Fruit fly (Drosophila melanogaster) whole organism, embryonic: ENCODE results near the gene CG3626.

Experiments
- Aef1 ChIP-seq: fragments of 200-800 bp; sonication (Bioruptor generic); IDR thresholded peaks from 3 replicates; pipeline ENCODE4 v1.3.6; 2022; ENCODE audit warnings: missing biosample characterization, missing genetic modification characterization
- Atf3 ChIP-seq: fragments of 200-800 bp; sonication (Bioruptor generic); optimal IDR thresholded peaks from 3 replicates; lab custom pipeline; 2016; ENCODE audit warnings: missing biosample characterization, missing genetic modification characterization
- C15 ChIP-seq: fragments of 200-800 bp; sonication (Bioruptor generic); IDR thresholded peaks from 3 replicates; pipeline ENCODE4 v1.3.6; 2022; ENCODE audit warnings: missing biosample characterization, missing genetic modification characterization
- CG10209 ChIP-seq: fragments of 200-800 bp; sonication (Bioruptor generic); optimal IDR thresholded peaks from 3 replicates; lab custom pipeline; 2017; ENCODE audit warnings: missing biosample characterization, mild to moderate bottlenecking, missing genetic modification characterization, missing genetic modification reagents
- CG1024 ChIP-seq: fragments of 200-800 bp; sonication (Bioruptor generic); IDR thresholded peaks from 2 replicates; pipeline ENCODE4 v1.3.6; 2022; ENCODE audit warnings: missing biosample characterization, missing genetic modification characterization
- CG10321 ChIP-seq: fragments of 200-800 bp; sonication (Bioruptor generic); IDR thresholded peaks from 2 replicates; pipeline ENCODE4 v1.3.6; 2022; ENCODE audit warnings: missing biosample characterization, missing genetic modification characterization
- CG10366 ChIP-seq: fragments of 200-800 bp; sonication (Bioruptor generic); IDR thresholded peaks from 2 replicates; pipeline ENCODE4 v1.3.6; 2022; ENCODE audit warnings: missing biosample characterization, missing genetic modification characterization
- CG10959 ChIP-seq: fragments of 200-800 bp; sonication (Bioruptor generic); IDR thresholded peaks from 2 replicates; pipeline ENCODE4 v1.3.6; 2022; ENCODE audit warnings: missing biosample characterization, missing genetic modification characterization
- CG11456 ChIP-seq: fragments of 200-800 bp; sonication (Bioruptor generic); IDR thresholded peaks from 3 replicates; pipeline ENCODE4 v1.3.6; 2022; ENCODE audit warnings: missing biosample characterization, missing genetic modification characterization
- CG1233 ChIP-seq: fragments of 200-800 bp; sonication (Bioruptor generic); optimal IDR thresholded peaks from 4 replicates; lab custom pipeline; 2018; ENCODE audit warnings: missing biosample characterization, mild to moderate bottlenecking, missing genetic modification characterization
- CG13894 ChIP-seq: fragments of 200-800 bp; sonication (Bioruptor generic); optimal IDR thresholded peaks from 3 replicates; lab custom pipeline; 2018; ENCODE audit warnings: missing biosample characterization, mild to moderate bottlenecking, missing genetic modification characterization, moderate library complexity
- CG14667 ChIP-seq: fragments of 200-800 bp; sonication (Bioruptor generic); IDR thresholded peaks from 2 replicates; pipeline ENCODE4 v1.3.6; 2022; ENCODE audit warnings: missing biosample characterization, missing genetic modification characterization
- CG15011 ChIP-seq: fragments of 200-800 bp; sonication (Bioruptor generic); optimal IDR thresholded peaks from 3 replicates; lab custom pipeline; 2018; ENCODE audit warnings: missing biosample characterization, mild to moderate bottlenecking, missing genetic modification characterization
- CG15073 ChIP-seq: fragments of 200-800 bp; sonication (Bioruptor generic); optimal IDR thresholded peaks from 2 replicates; lab custom pipeline; 2016; ENCODE audit warnings: missing biosample characterization, missing genetic modification characterization
- CG1529 ChIP-seq: fragments of 200-800 bp; sonication (Bioruptor generic); optimal IDR thresholded peaks from 3 replicates; lab custom pipeline; 2018; ENCODE audit warnings: missing biosample characterization, missing genetic modification characterization
- CG15514 ChIP-seq: fragments of 200-800 bp; sonication (Bioruptor generic); optimal IDR thresholded peaks from 3 replicates; lab custom pipeline; 2017; ENCODE audit warnings: missing biosample characterization, missing genetic modification characterization, mild to moderate bottlenecking, moderate library complexity, missing genetic modification reagents
- CG16863 ChIP-seq: fragments of 200-800 bp; sonication (Bioruptor generic); optimal IDR thresholded peaks from 3 replicates; lab custom pipeline; 2016; ENCODE audit warnings: missing biosample characterization, missing genetic modification characterization
- CG17568 ChIP-seq: fragments of 200-800 bp; sonication (Bioruptor generic); optimal IDR thresholded peaks from 2 replicates; lab custom pipeline; 2018; ENCODE audit warnings: missing biosample characterization, mild to moderate bottlenecking, missing genetic modification characterization, moderate library complexity
- CG17612 ChIP-seq: fragments of 200-800 bp; sonication (Bioruptor generic); IDR thresholded peaks from 2 replicates; pipeline ENCODE4 v1.3.6; 2022; ENCODE audit warnings: missing biosample characterization, missing genetic modification characterization
- CG17802 ChIP-seq: fragments of 200-800 bp; sonication (Bioruptor generic); optimal IDR thresholded peaks from 2 replicates; lab custom pipeline; 2018; ENCODE audit warnings: missing biosample characterization, mild to moderate bottlenecking, missing genetic modification characterization, moderate library complexity
- CG1832 ChIP-seq: fragments of 200-800 bp; sonication (Bioruptor generic); optimal IDR thresholded peaks from 2 replicates; lab custom pipeline; 2017; ENCODE audit warnings: missing biosample characterization, mild to moderate bottlenecking, missing genetic modification characterization, inconsistent platforms
- CG2120 ChIP-seq: fragments of 200-800 bp; sonication (Bioruptor generic); optimal IDR thresholded peaks from 3 replicates; lab custom pipeline; 2016; ENCODE audit warnings: missing biosample characterization, missing genetic modification characterization
- CG4404 ChIP-seq: fragments of 200-800 bp; sonication (Bioruptor generic); IDR thresholded peaks from 2 replicates; pipeline ENCODE4 v1.3.6; 2022; ENCODE audit warnings: missing biosample characterization, missing genetic modification characterization
- CG5953 ChIP-seq: fragments of 200-800 bp; sonication (Bioruptor generic); IDR thresholded peaks from 2 replicates; pipeline ENCODE4 v1.3.6; 2022; ENCODE audit warnings: missing biosample characterization, missing genetic modification characterization
- CG6254 ChIP-seq: fragments of 200-800 bp; sonication (Bioruptor generic); optimal IDR thresholded peaks from 3 replicates; lab custom pipeline; 2017; ENCODE audit warnings: mild to moderate bottlenecking, missing biosample characterization, missing genetic modification reagents, missing genetic modification characterization
- CG6854 ChIP-seq: fragments of 200-800 bp; sonication (Bioruptor generic); optimal IDR thresholded peaks from 3 replicates; lab custom pipeline; 2017; ENCODE audit warnings: missing biosample characterization, mild to moderate bottlenecking, missing genetic modification characterization
- CTCF ChIP-seq: fragments of 200-800 bp; sonication (Bioruptor generic); optimal IDR thresholded peaks from 2 replicates; lab custom pipeline; 2017; ENCODE audit warnings: missing biosample characterization, mild to moderate bottlenecking, missing genetic modification characterization, moderate library complexity
- D19B ChIP-seq: fragments of 200-800 bp; sonication (Bioruptor generic); optimal IDR thresholded peaks from 2 replicates; lab custom pipeline; 2017; ENCODE audit warnings: missing biosample characterization, mild to moderate bottlenecking, missing genetic modification characterization
- Dad ChIP-seq: fragments of 200-800 bp; sonication (Bioruptor generic); optimal IDR thresholded peaks from 3 replicates; lab custom pipeline; 2016; ENCODE audit warnings: missing biosample characterization, missing genetic modification characterization
- Dip2 ChIP-seq: fragments of 200-800 bp; sonication (Bioruptor generic); IDR thresholded peaks from 2 replicates; pipeline ENCODE4 v1.3.6; 2022; ENCODE audit warnings: missing biosample characterization, missing genetic modification characterization
- Fer2 ChIP-seq: fragments of 200-800 bp; sonication (Bioruptor generic); optimal IDR thresholded peaks from 2 replicates; lab custom pipeline; 2018; ENCODE audit warnings: missing biosample characterization, mild to moderate bottlenecking, missing genetic modification characterization, moderate library complexity
- Kr ChIP-seq: fragments of 200-800 bp; sonication (Bioruptor generic); optimal IDR thresholded peaks from 2 replicates; lab custom pipeline; 2017; ENCODE audit warnings: missing biosample characterization, mild to moderate bottlenecking, missing genetic modification characterization
- Lpt ChIP-seq: fragments of >200 bp; optimal IDR thresholded peaks from 2 replicates; lab custom pipeline; 2018; ENCODE audit warnings: missing biosample characterization, missing genetic modification characterization
- Max ChIP-seq: fragments of 200-800 bp; sonication (Bioruptor generic); optimal IDR thresholded peaks from 2 replicates; lab custom pipeline; 2016; ENCODE audit warnings: missing biosample characterization, mild to moderate bottlenecking, missing genetic modification characterization
- Pdp1 ChIP-seq, 2 experiments: fragments of 200-800 bp; sonication (Bioruptor generic); optimal IDR thresholded peaks; 3 replicates each; lab custom pipeline; 2016; ENCODE audit warnings: missing biosample characterization in 2 of 2, missing genetic modification characterization in 2 of 2, mild to moderate bottlenecking in 1 of 2, moderate library complexity in 1 of 2
- Sin3A ChIP-seq: fragments of >200 bp; optimal IDR thresholded peaks from 2 replicates; lab custom pipeline; 2018
- Taf1 ChIP-seq: fragments of 200-800 bp; sonication (Bioruptor generic); IDR thresholded peaks from 2 replicates; pipeline ENCODE4 v1.3.6; 2022; ENCODE audit warnings: missing biosample characterization, missing genetic modification characterization
- ash1 ChIP-seq: fragments of 200-800 bp; sonication (Bioruptor generic); optimal IDR thresholded peaks from 2 replicates; lab custom pipeline; 2018; ENCODE audit warnings: missing biosample characterization, mild to moderate bottlenecking, missing genetic modification characterization
- bigmax ChIP-seq: fragments of 200-800 bp; sonication (Bioruptor generic); optimal IDR thresholded peaks from 2 replicates; lab custom pipeline; 2018; ENCODE audit warnings: missing biosample characterization, mild to moderate bottlenecking, missing genetic modification characterization
- dpn ChIP-seq, 2 experiments: fragments of 200-800 bp; sonication (Bioruptor generic); optimal IDR thresholded peaks; 3 replicates each; lab custom pipeline; 2016; ENCODE audit warnings: missing biosample characterization in 2 of 2, missing genetic modification characterization in 2 of 2
- eyg ChIP-seq: fragments of 200-800 bp; sonication (Bioruptor generic); optimal IDR thresholded peaks from 3 replicates; lab custom pipeline; 2016; ENCODE audit warnings: missing biosample characterization, missing genetic modification characterization
- ind ChIP-seq: fragments of 200-800 bp; sonication (Bioruptor generic); optimal IDR thresholded peaks from 3 replicates; lab custom pipeline; 2016; ENCODE audit warnings: missing biosample characterization, missing genetic modification characterization
- kay ChIP-seq: fragments of 200-800 bp; sonication (Bioruptor generic); optimal IDR thresholded peaks from 2 replicates; lab custom pipeline; 2016; ENCODE audit warnings: missing biosample characterization, missing genetic modification characterization
- nerfin-2 ChIP-seq: fragments of 200-800 bp; sonication (Bioruptor generic); IDR thresholded peaks from 2 replicates; pipeline ENCODE4 v1.3.6; 2022; ENCODE audit warnings: missing biosample characterization, missing genetic modification characterization; ENCODE audit not compliant: partially characterized antibody
- nmo ChIP-seq: fragments of 200-800 bp; sonication (Bioruptor generic); optimal IDR thresholded peaks from 2 replicates; lab custom pipeline; 2018; ENCODE audit warnings: missing biosample characterization, mild to moderate bottlenecking, missing genetic modification characterization, moderate library complexity
- nom ChIP-seq: fragments of 200-800 bp; sonication (Bioruptor generic); optimal IDR thresholded peaks from 2 replicates; lab custom pipeline; 2017; ENCODE audit warnings: missing biosample characterization, missing genetic modification characterization, mild to moderate bottlenecking, moderate library complexity, missing genetic modification reagents
- pum ChIP-seq: fragments of 200-800 bp; sonication (Bioruptor generic); optimal IDR thresholded peaks from 2 replicates; lab custom pipeline; 2016; ENCODE audit warnings: missing biosample characterization, missing genetic modification characterization
- repo ChIP-seq: fragments of 200-800 bp; sonication (Bioruptor generic); optimal IDR thresholded peaks from 2 replicates; lab custom pipeline; 2016; ENCODE audit warnings: missing biosample characterization, missing genetic modification characterization
- shn ChIP-seq: fragments of 200-800 bp; sonication (Bioruptor generic); optimal IDR thresholded peaks from 3 replicates; lab custom pipeline; 2016; ENCODE audit warnings: missing biosample characterization, missing genetic modification characterization
- sqz ChIP-seq: fragments of 200-800 bp; sonication (Bioruptor generic); optimal IDR thresholded peaks from 3 replicates; lab custom pipeline; 2018; ENCODE audit warnings: missing biosample characterization, mild to moderate bottlenecking, missing genetic modification characterization
- vfl ChIP-seq: fragments of 200-800 bp; sonication (Bioruptor generic); optimal IDR thresholded peaks from 2 replicates; lab custom pipeline; 2016; ENCODE audit warnings: missing biosample characterization, missing genetic modification characterization
- wor ChIP-seq: fragments of 200-800 bp; sonication (Bioruptor generic); IDR thresholded peaks from 2 replicates; pipeline ENCODE4 v1.3.6; 2022; ENCODE audit warnings: missing biosample characterization, missing genetic modification characterization
- yki ChIP-seq: fragments of >200 bp; optimal IDR thresholded peaks from 3 replicates; lab custom pipeline; 2018

Gene CG3626

DNA sequence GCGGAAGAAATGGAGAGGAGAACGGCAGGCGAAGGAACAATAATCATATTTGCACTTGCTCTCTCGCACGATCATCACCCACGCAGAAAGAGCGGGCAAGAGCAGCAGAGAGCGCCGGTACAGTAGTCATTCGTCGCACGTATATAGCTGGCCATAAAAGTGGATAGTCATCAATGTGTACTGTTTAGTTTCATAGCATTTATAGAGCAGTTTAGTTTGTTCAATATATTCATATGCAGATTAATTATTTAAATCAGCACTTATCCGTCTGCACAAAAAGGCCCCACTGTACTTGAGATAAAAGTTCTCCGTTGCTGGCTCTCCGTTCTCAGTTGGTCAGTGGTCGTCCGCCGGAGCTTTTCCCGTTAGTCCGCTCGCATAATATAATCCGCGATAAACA, 41.4 kb upstream of the CG3626 start (continued):
- peak; percentile 91 for TF ChIP-seq CG6254 (GFP tag; lab: Kevin White, UChicago)
- peak; percentile 95 for TF ChIP-seq CG1529 (GFP tag; lab: Kevin White, UChicago)
- TF ChIP-seq CG1024 (GFP tag; lab: Robert Waterston, UW): peak; percentile 97
- TF ChIP-seq CG13894 (tag; lab: Kevin White, UChicago): peak; percentile 99
- TF ChIP-seq D19B (GFP tag; lab: Kevin White, UChicago): peak; percentile 96
- peak; percentile 94 for TF ChIP-seq CG15514 (GFP tag; lab: Kevin White, UChicago)
- peak; percentile 99 for TF ChIP-seq ind (GFP tag; lab: Kevin White, UChicago)
- peak; percentile 76 for TF ChIP-seq Dip2 (GFP tag; lab: Robert Waterston, UW)
- TF ChIP-seq CG6854 (GFP tag; lab: Kevin White, UChicago): peak; percentile 96
- TF ChIP-seq eyg (GFP tag; lab: Kevin White, UChicago): peak; percentile 97
- peak; percentile 97 for TF ChIP-seq wor (GFP tag; lab: Robert Waterston, UW)
- TF ChIP-seq CG2120 (GFP tag; lab: Kevin White, UChicago): peak; percentile 100
- TF ChIP-seq Atf3 (GFP tag; lab: Kevin White, UChicago): peak; percentile 95
- no peak for TF ChIP-seq Sin3A (lab: Kevin White, UChicago)
- TF ChIP-seq yki (lab: Kevin White, UChicago): no peak
- peak; percentile 60 for TF ChIP-seq CTCF
- peak; percentile 70 for TF ChIP-seq bigmax
- peak; percentile 99 for TF ChIP-seq Fer2 (tag; lab: Kevin White, UChicago)
- peak; percentile 97 for TF ChIP-seq nmo (GFP tag; lab: Kevin White, UChicago)
- peak; percentile 97 for TF ChIP-seq repo (GFP tag; lab: Kevin White, UChicago)
- peak; percentile 95 for TF ChIP-seq CG10959
- TF ChIP-seq CG5953: peak; percentile 98
- peak; percentile 98 for TF ChIP-seq C15 (GFP tag; lab: Robert Waterston, UW)
- TF ChIP-seq Taf1 (GFP tag; lab: Robert Waterston, UW): peak; percentile 99
- TF ChIP-seq ash1 (GFP tag; lab: Kevin White, UChicago): peak; percentile 96
- TF ChIP-seq nerfin-2 (GFP tag; lab: Robert Waterston, UW): no peak
- peak; percentile 97 to 98 for TF ChIP-seq Pdp1 (GFP tag; optimal IDR thresholded peaks at IDR 0.05; lab: Kevin White, UChicago)
- TF ChIP-seq CG1233 (GFP tag; lab: Kevin White, UChicago): peak; percentile 97
- peak; percentile 88 for TF ChIP-seq CG17802
- peak; percentile 88 for TF ChIP-seq CG15073
- no peak for TF ChIP-seq Kr (GFP tag; lab: Kevin White, UChicago)
- TF ChIP-seq Dad: peak; percentile 97
- TF ChIP-seq CG10366 (GFP tag; lab: Robert Waterston, UW): peak; percentile 99
- TF ChIP-seq CG10321 (GFP tag; lab: Robert Waterston, UW): peak; percentile 88
- peak; percentile 99 for TF ChIP-seq dpn (GFP tag; optimal IDR thresholded peaks at IDR 0.05; lab: Kevin White, UChicago)
- peak; percentile 99 for TF ChIP-seq Aef1 (GFP tag; lab: Robert Waterston, UW)
- peak; percentile 99 for TF ChIP-seq CG14667 (GFP tag; lab: Robert Waterston, UW)
- TF ChIP-seq CG11456 (GFP tag; lab: Robert Waterston, UW): peak; percentile 99
- peak; percentile 89 for TF ChIP-seq Max (GFP tag; lab: Kevin White, UChicago)
- TF ChIP-seq CG4404 (GFP tag; lab: Robert Waterston, UW): peak; percentile 96
- peak; percentile 94 for TF ChIP-seq shn (GFP tag; lab: Kevin White, UChicago)
- TF ChIP-seq pum (GFP tag; lab: Kevin White, UChicago): peak; percentile 97
- TF ChIP-seq CG16863 (GFP tag; lab: Kevin White, UChicago): peak; percentile 98
- peak; percentile 97 for TF ChIP-seq kay (GFP tag; lab: Kevin White, UChicago)
- peak; percentile 98 for TF ChIP-seq CG10209 (GFP tag; lab: Kevin White, UChicago)
- TF ChIP-seq CG17568 (GFP tag; lab: Kevin White, UChicago): peak; percentile 96
- TF ChIP-seq CG17612: peak; percentile 99
- peak; percentile 94 for TF ChIP-seq nom (GFP tag; lab: Kevin White, UChicago)
- TF ChIP-seq CG1832 (GFP tag; lab: Kevin White, UChicago): peak; percentile 23
- TF ChIP-seq CG15011 (GFP tag; lab: Kevin White, UChicago): peak; percentile 96
- TF ChIP-seq Lpt (GFP tag; lab: Kevin White, UChicago): no peak
- peak; percentile 93 for TF ChIP-seq sqz (GFP tag; lab: Kevin White, UChicago)
- peak; percentile 97 for TF ChIP-seq vfl (GFP tag; lab: Kevin White, UChicago)
